Fruit fly (Drosophila melanogaster): ENCODE data around the gene CG17375.
A peak's percentile ranks its signal among the peaks of the same experiment; 100 is the strongest.

Gene CG17375

dm6 chr2L:6797408-6797807, 8.2 kb downstream of the CG17375 start (continued):
- TF ChIP-seq PHDP (tag; optimal IDR thresholded peaks at IDR 0.05) = peak; percentile 27
- peak; percentile 70; the same call in 2 of the 4 replicates for TF ChIP-seq chinmo (GFP tag; IDR thresholded peaks at IDR 0.05; ENCODE audit: partially characterized antibody)
- peak; percentile 13 for TF ChIP-seq Dip3 (GFP tag; optimal IDR thresholded peaks at IDR 0.05)
- TF ChIP-seq Hr78 (GFP tag; optimal IDR thresholded peaks at IDR 0.05) = no peak
- peak; percentile 26 for TF ChIP-seq CG13775 (GFP tag; optimal IDR thresholded peaks at IDR 0.05)
- TF ChIP-seq CG17612 (GFP tag; IDR thresholded peaks at IDR 0.05) = peak; percentile 30; the same call in 1 of the 2 replicates
- no peak for TF ChIP-seq CG9437 (GFP tag; optimal IDR thresholded peaks at IDR 0.05)
- no peak for TF ChIP-seq CG8359 (GFP tag; optimal IDR thresholded peaks at IDR 0.05; ENCODE audit: borderline replicate concordance)
- peak; percentile 55; the same call in 1 of the 3 replicates for TF ChIP-seq Dbx (GFP tag; IDR thresholded peaks at IDR 0.05)
- TF ChIP-seq Med (GFP tag) = peak; percentile 92
- peak; percentile 9 for TF ChIP-seq HLH54F (GFP tag; optimal IDR thresholded peaks at IDR 0.05)
- TF ChIP-seq CG4328 (GFP tag; optimal IDR thresholded peaks at IDR 0.05) = no peak
- TF ChIP-seq Sox100B (GFP tag; optimal IDR thresholded peaks at IDR 0.05) = no peak
- no peak for TF ChIP-seq croc (GFP tag; conservative IDR thresholded peaks at IDR 0.05)
- TF ChIP-seq CG2120 (GFP tag; optimal IDR thresholded peaks at IDR 0.05) = peak; percentile 51
- 0 out of 2 replicates have a peak, but pooled peaks have one; percentile 15 for TF ChIP-seq CG31441 (GFP tag; IDR thresholded peaks at IDR 0.05)
- TF ChIP-seq Nf-YC (tag; optimal IDR thresholded peaks at IDR 0.05) = peak; percentile 35
- TF ChIP-seq CG32532 (GFP tag; IDR thresholded peaks at IDR 0.05) = peak; percentile 77
- no peak for TF ChIP-seq Oli (tag; optimal IDR thresholded peaks at IDR 0.05)
- TF ChIP-seq CG12155 (GFP tag; optimal IDR thresholded peaks at IDR 0.05) = no peak
- TF ChIP-seq CG4424 (GFP tag; optimal IDR thresholded peaks at IDR 0.05) = peak; percentile 43
- TF ChIP-seq CG16779 (GFP tag; IDR thresholded peaks at IDR 0.05) = peak; percentile 40; the same call in 1 of the 2 replicates
- 0 out of 2 replicates have a peak, but pooled peaks have one; percentile 19 for TF ChIP-seq E2f1 (GFP tag; IDR thresholded peaks at IDR 0.05)
- 0 out of 3 replicates have a peak, but pooled peaks have one; percentile 17 for TF ChIP-seq CG34224 (GFP tag; IDR thresholded peaks at IDR 0.05; ENCODE audit: partially characterized antibody)
- peak; percentile 52; the same call in 1 of the 2 replicates for TF ChIP-seq sob (GFP tag; IDR thresholded peaks at IDR 0.05)
- peak; percentile 27 for TF ChIP-seq mam (GFP tag; optimal IDR thresholded peaks at IDR 0.05)
- TF ChIP-seq CG8290 (GFP tag; optimal IDR thresholded peaks at IDR 0.05) = peak; percentile 77
- no peak for TF ChIP-seq CG8290 (tag; optimal IDR thresholded peaks at IDR 0.05)
- TF ChIP-seq CG1647 (GFP tag; optimal IDR thresholded peaks at IDR 0.05) = peak; percentile 36
- TF ChIP-seq CG4854 (GFP tag; optimal IDR thresholded peaks at IDR 0.05) = peak; percentile 56
- peak; percentile 3 for TF ChIP-seq CG31365 (tag; optimal IDR thresholded peaks at IDR 0.05)
- TF ChIP-seq Dek (tag; optimal IDR thresholded peaks at IDR 0.05) = peak; percentile 44
- TF ChIP-seq slou (GFP tag; optimal IDR thresholded peaks at IDR 0.05) = peak; percentile 55
- peak; percentile 46 for TF ChIP-seq Chrac-16 (GFP tag; optimal IDR thresholded peaks at IDR 0.05)
- TF ChIP-seq CG1602 (GFP tag; optimal IDR thresholded peaks at IDR 0.05) = peak; percentile 17
- TF ChIP-seq CG2199 (GFP tag; IDR thresholded peaks at IDR 0.05) = peak; percentile 94
- no peak for TF ChIP-seq CG14965 (GFP tag; optimal IDR thresholded peaks at IDR 0.05; ENCODE audit: borderline replicate concordance)
- TF ChIP-seq usp (GFP tag; optimal IDR thresholded peaks at IDR 0.05) = no peak
- peak; percentile 37 for TF ChIP-seq gro (GFP tag; optimal IDR thresholded peaks at IDR 0.05)
- TF ChIP-seq CoRest (tag; optimal IDR thresholded peaks at IDR 0.05) = peak; percentile 65
- TF ChIP-seq CG3995 (GFP tag; optimal IDR thresholded peaks at IDR 0.05) = no peak
- TF ChIP-seq CHES-1-like (GFP tag; optimal IDR thresholded peaks at IDR 0.05) = no peak
- peak; percentile 16 for TF ChIP-seq CG12299 (tag; optimal IDR thresholded peaks at IDR 0.05)
- peak; percentile 72 for TF ChIP-seq Bgb (GFP tag; IDR thresholded peaks at IDR 0.05; ENCODE audit: partially characterized antibody)
- TF ChIP-seq Meics (GFP tag; optimal IDR thresholded peaks at IDR 0.05) = peak; percentile 19
- TF ChIP-seq CG15479 (GFP tag; optimal IDR thresholded peaks at IDR 0.05) = no peak
- TF ChIP-seq otp (GFP tag; IDR thresholded peaks at IDR 0.05) = no peak
- TF ChIP-seq trh (GFP tag; optimal IDR thresholded peaks at IDR 0.05) = no peak
- no peak for TF ChIP-seq ranshi (GFP tag; IDR thresholded peaks at IDR 0.05)
- peak; percentile 53 for TF ChIP-seq Sry-δ (GFP tag; optimal IDR thresholded peaks at IDR 0.05)
- peak; percentile 47 for TF ChIP-seq CG11247 (GFP tag; IDR thresholded peaks at IDR 0.05)
